Worm (Caenorhabditis elegans) whole organism, midembryonic: ENCODE data around the gene F17C8.6.
"Not testable (repeated sequence)": the region's sequence is repeated elsewhere in the genome, so short reads cannot be mapped to it uniquely, and the experiment has no call there.

Source experiments
- T22C8.4 ChIP-seq: fragments of 200-800 bp; sonication (Bioruptor generic); IDR thresholded peaks from 2 replicates; pipeline ENCODE4 v1.3.6; 2022; ENCODE audit warnings: missing genetic modification characterization, missing compliant biosample characterization
- cog-1 ChIP-seq: sonication (generic microtip); optimal IDR thresholded peaks from 2 replicates; lab custom pipeline; 2016; ENCODE audit warnings: missing genetic modification characterization, missing compliant biosample characterization
- flt-1 ChIP-seq: fragments of 200-800 bp; sonication (Bioruptor generic); IDR thresholded peaks from 2 replicates; pipeline ENCODE4 v1.3.6; 2022; ENCODE audit warnings: missing genetic modification characterization, missing compliant biosample characterization
- klf-2 ChIP-seq: fragments of 200-800 bp; sonication (Bioruptor generic); conservative IDR thresholded peaks from 2 replicates; pipeline ENCODE4 v1.3.6; 2022; ENCODE audit warnings: missing genetic modification reagents, missing genetic modification characterization, missing compliant biosample characterization
- med-1 ChIP-seq: sonication (generic microtip); optimal IDR thresholded peaks from 2 replicates; lab custom pipeline; 2017; ENCODE audit warnings: missing genetic modification characterization, mild to moderate bottlenecking, missing compliant biosample characterization, antibody characterized with exemption, missing genetic modification reagents; ENCODE audit not compliant: insufficient read depth
- ref-1 ChIP-seq: fragments of 200-800 bp; sonication (Bioruptor generic); conservative IDR thresholded peaks from 2 replicates; pipeline ENCODE4 v1.3.6; 2022; ENCODE audit warnings: missing genetic modification reagents, missing genetic modification characterization, missing compliant biosample characterization
- tab-1 ChIP-seq: fragments of 200-800 bp; sonication (Bioruptor generic); IDR thresholded peaks from 2 replicates; pipeline ENCODE4 v1.3.6; 2022; ENCODE audit warnings: missing genetic modification characterization, missing compliant biosample characterization
- ztf-23 ChIP-seq: fragments of 200-800 bp; sonication (Bioruptor generic); IDR thresholded peaks from 2 replicates; pipeline ENCODE4 v1.3.6; 2022; ENCODE audit warnings: missing genetic modification reagents, missing genetic modification characterization, missing compliant biosample characterization
- ztf-29 ChIP-seq: fragments of 200-800 bp; sonication (Bioruptor generic); IDR thresholded peaks from 2 replicates; pipeline ENCODE4 v1.3.6; 2022; ENCODE audit warnings: missing genetic modification reagents, missing genetic modification characterization, missing compliant biosample characterization

The F17C8.6 gene

DNA sequence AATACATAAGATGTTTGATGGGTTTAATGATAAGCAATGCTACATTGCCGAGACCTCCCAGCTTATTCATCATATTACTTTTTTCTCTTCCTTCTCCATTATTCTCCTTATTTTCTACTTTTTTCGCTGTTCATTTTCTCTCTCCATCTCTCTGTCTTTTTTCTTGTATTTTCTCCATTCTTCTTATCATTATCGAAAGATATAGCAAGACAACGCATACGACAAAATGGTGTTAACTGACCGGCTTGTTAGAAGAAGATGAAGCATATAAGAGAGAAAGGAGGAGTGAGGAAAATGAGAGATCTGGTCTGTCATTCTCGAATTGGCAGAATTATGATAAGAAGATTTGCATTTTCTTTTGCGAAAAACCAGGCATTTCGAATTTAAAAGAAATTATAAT, 21.0 kb upstream of the F17C8.6 start:
- TF ChIP-seq T22C8.4 (GFP tag; lab: Robert Waterston, UW) (no peak), flt-1 (GFP tag; lab: Robert Waterston, UW) (no peak), med-1 (GFP tag; lab: Kevin White, UChicago) (no peak)

DNA sequence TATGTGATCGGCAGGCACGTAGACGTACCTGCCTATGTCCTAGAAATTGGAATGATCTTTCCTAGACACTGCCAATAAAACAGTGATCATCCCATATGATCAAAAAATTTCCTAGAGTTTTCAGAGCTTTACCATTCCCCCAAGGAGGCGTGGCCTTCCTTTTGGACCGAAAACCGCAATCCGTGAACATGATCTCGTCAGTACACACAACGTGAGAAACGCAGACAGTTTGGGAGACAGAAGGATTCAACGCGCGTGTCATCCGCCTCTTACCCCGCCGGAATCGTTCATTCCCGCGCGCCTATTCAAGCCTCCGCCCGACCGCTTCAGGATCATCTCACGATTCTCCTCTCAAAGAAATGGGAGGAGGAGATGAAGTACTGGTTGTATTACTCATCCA, 19.6 kb upstream of the F17C8.6 start, which contains the start of gene B0393.5:
Gene B0393.5, plus strand, starts transcription at position 301 of the 400 bp plus-strand sequence.
- no peak for TF ChIP-seq klf-2
- TF ChIP-seq cog-1 (tag; lab: Kevin White, UChicago): no peak
- TF ChIP-seq ztf-29 (GFP tag; lab: Robert Waterston, UW): no peak
- TF ChIP-seq tab-1 (GFP tag; lab: Robert Waterston, UW): no peak
- TF ChIP-seq ztf-23 (GFP tag; lab: Robert Waterston, UW): no peak

DNA sequence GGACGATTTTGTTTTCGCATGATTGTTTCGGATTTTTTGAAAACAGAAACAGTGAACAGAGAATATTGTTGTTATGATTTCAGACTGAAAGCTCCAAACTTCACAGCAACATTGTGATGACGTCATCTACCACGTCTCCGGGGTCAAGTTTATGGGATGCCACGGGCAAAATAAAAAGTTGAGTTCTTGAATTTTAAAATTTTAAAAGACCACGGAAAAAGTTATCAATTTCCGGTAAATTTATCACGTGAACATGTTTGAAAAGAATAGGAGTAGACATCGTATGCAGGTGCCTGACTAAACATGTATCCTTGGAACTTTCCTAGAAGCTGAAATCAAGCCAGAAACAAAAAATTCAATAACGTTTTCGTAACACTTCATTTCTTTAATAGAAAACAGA, 17.7 kb upstream of the F17C8.6 start, which contains the start of gene B0393.4:
Gene B0393.4, minus strand, starts transcription at position 101 of the 400 bp plus-strand sequence.
- TF ChIP-seq flt-1 (GFP tag; lab: Robert Waterston, UW) (no peak), med-1 (GFP tag; lab: Kevin White, UChicago) (no peak)

DNA sequence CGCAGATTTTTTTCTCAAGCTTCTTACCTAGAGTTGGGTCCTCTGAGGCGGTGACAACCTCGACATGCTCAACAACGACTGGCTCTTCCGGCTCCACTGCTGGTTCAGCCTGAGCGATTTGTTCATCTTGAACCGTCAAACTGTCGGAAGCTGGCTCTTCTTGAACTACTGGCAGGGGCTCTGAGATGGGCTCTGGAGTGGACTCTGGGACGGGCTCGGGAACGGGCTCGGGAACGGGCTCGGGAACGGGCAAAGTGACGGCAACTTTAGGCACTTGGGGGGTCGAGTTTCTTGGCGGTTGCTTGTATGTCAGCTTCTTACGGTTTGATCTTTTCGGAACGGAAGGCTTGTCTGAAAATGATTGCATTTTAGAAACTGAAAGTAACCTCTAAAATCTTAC, 17.0 kb upstream of the F17C8.6 start:
- TF ChIP-seq ztf-23 (GFP tag; lab: Robert Waterston, UW) (no peak), flt-1 (GFP tag; lab: Robert Waterston, UW) (no peak), cog-1 (tag; lab: Kevin White, UChicago) (no peak), T22C8.4 (GFP tag; lab: Robert Waterston, UW) (no peak), klf-2 (no peak), med-1 (GFP tag; lab: Kevin White, UChicago) (no peak), ztf-29 (GFP tag; lab: Robert Waterston, UW) (no peak)

DNA sequence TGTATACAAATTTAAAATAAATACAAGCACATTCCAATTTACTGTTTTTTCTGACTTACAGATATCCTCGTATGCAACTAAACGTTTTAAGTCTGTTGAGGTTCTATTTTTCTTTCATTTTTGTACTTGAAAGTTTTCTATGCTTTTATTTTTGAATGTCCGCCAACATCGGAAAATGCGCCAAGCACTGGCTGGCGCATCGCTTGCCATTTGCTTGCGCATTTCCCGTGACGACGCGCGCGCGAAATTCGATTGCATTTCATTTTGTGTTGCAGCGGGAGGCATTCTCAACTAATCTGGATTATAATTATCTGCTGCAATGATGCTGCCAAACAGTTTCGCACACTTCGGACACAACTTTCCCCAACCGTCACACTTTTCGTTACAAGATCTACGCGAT, 11.1 kb upstream of the F17C8.6 start, which contains the start of gene fbxl-2:
Gene fbxl-2, plus strand, starts transcription at position 278 of the 400 bp plus-strand sequence.
- TF ChIP-seq flt-1 (GFP tag; lab: Robert Waterston, UW) (peak; percentile 87), cog-1 (tag; lab: Kevin White, UChicago) (peak; percentile 81), ref-1 (GFP tag; lab: Robert Waterston, UW) (0 out of 2 replicates have a peak, but pooled peaks have one; percentile 35), tab-1 (GFP tag; lab: Robert Waterston, UW) (peak; percentile 86), T22C8.4 (GFP tag; lab: Robert Waterston, UW) (peak; percentile 72), ztf-29 (GFP tag; lab: Robert Waterston, UW) (peak; percentile 66), ztf-23 (GFP tag; lab: Robert Waterston, UW) (peak; percentile 86), klf-2 (peak; percentile 77; the same call in 1 of the 2 replicates), med-1 (GFP tag; lab: Kevin White, UChicago) (peak; percentile 39)

DNA sequence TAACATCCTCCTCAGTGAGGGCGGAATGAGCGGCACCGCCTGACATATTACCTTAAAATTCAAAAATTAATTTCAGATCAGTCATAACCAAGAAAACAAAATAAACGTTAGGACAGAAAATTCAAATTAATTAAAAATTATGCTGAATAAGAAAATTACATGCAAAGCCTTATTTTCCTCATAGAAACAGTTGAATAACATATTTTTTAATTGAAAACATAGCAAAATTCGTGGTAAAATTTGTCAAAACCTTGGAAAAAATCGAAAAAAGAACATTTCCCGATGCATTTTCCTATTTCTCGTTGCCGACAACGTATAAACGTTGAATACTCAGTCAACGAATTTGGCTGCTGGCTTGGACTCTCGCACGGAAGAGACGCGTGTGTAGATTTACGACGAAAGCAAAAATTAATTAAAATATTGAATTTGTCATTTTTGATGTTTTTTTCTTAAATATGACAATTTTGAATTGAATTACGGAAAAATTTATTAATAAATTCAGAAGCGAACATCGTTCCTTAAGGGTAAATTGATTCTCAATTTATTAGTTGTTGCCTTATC, 8.2 kb upstream of the F17C8.6 start, which contains the start of the genes rps-0 and rbg-3:
Gene rps-0, minus strand, starts transcription at position 51 of the 561 bp plus-strand sequence.
Gene rbg-3, plus strand, starts transcription at position 424 of the 561 bp plus-strand sequence.
- TF ChIP-seq ztf-29 (GFP tag; lab: Robert Waterston, UW) (0 out of 2 replicates have a peak, but pooled peaks have one; percentile 21), T22C8.4 (GFP tag; lab: Robert Waterston, UW) (no peak), flt-1 (GFP tag; lab: Robert Waterston, UW) (no peak), ref-1 (GFP tag; lab: Robert Waterston, UW) (no peak), tab-1 (GFP tag; lab: Robert Waterston, UW) (no peak), cog-1 (tag; lab: Kevin White, UChicago) (peak; percentile 41), klf-2 (no peak), med-1 (GFP tag; lab: Kevin White, UChicago) (no peak), ztf-23 (GFP tag; lab: Robert Waterston, UW) (peak; percentile 71; the same call in 1 of the 2 replicates)

DNA sequence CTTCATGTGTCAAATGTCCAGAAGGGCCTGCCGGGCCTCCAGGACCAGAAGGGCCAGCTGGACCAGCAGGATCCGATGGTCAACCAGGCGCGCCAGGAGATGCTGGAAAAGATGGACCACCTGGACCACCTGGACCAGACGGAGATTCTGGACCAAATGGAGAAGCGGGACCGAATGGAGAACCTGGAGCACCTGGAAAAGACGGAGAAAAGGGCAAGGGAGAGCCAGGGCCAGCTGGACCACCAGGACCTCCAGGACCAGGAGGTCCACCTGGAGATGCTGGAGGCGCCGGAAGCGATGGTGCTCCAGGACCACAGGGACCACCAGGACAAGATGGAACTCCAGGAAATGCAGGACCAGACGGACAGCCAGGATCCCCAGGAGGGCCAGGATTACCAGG, 2.8 kb upstream of the F17C8.6 start:
- TF ChIP-seq med-1 (GFP tag; lab: Kevin White, UChicago) (no peak), ztf-23 (GFP tag; lab: Robert Waterston, UW) (no peak), ref-1 (GFP tag; lab: Robert Waterston, UW) (no peak), klf-2 (0 out of 2 replicates have a peak, but pooled peaks have one; percentile 5), T22C8.4 (GFP tag; lab: Robert Waterston, UW) (no peak)

DNA sequence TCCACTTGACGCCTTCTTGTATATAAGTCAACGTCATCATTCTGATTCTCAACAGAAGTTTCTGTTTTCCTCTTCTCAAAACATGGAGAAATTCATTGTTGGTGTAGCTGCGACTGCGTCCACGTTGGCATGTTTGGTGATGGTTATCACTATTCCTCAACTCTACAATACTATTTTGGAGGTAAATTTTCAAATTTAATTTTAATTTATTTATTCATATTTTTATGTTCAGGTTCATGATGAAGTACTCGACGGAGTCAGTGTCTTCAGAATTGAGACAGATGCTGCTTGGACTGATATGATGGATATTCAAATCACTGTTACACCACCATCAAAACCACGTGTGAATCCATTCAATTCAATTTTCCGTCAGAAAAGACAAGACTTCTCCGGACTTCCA, 2.3 kb upstream of the F17C8.6 start, which contains the start of gene col-89:
Gene col-89, plus strand, starts transcription at position 19 of the 400 bp plus-strand sequence.
- TF ChIP-seq ref-1 (GFP tag; lab: Robert Waterston, UW): no peak
- TF ChIP-seq flt-1 (GFP tag; lab: Robert Waterston, UW): no peak
- no peak for TF ChIP-seq T22C8.4 (GFP tag; lab: Robert Waterston, UW)
- TF ChIP-seq med-1 (GFP tag; lab: Kevin White, UChicago): no peak
- TF ChIP-seq ztf-29 (GFP tag; lab: Robert Waterston, UW): no peak

DNA sequence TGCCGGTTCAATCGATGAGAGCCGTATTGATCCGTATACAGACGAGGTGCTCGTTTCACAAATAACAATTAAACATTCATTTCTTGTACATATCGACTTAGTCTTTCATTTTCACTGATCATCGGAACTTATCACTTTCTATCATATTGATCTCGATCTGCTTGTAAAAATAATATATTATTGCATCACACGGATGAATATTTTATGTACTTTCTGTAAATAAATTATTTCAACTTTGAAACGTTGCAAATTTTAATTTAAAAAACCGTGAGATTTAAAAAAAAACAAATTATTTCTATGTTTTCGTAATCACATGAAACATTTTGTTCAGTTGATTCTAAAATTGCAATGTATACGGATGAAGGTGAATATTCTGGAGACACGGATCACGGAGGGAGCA, 3.2 kb downstream of the F17C8.6 start, which contains the start of gene twk-6:
Gene twk-6, plus strand, starts transcription at position 301 of the 400 bp plus-strand sequence.
- TF ChIP-seq ref-1, T22C8.4, flt-1 (GFP tag; lab: Robert Waterston, UW): not testable (repeated sequence)

DNA sequence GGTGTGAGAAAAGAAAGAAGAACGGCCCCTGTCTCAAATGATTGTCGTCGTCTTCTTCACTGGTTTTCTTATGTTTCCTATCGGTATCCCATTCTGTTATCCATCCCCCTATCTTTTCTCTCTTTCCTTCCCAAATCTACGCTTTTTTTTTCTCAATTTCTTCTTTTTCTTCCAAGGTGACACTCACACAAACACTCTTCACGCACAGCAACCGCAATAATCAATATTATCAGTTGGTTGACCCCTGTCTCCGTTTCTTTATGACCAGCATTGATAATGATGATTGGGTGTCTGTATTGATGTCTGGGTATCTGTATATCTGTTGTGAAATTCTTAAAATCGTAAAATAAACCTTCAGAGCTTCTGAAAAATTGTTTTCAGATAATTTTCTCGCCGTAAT, 5.0 kb downstream of the F17C8.6 start:
- no peak for TF ChIP-seq tab-1 (GFP tag; lab: Robert Waterston, UW)
- no peak for TF ChIP-seq klf-2
